Worm (Caenorhabditis elegans): ENCODE data around the gene sgca-1.

- no peak for TF ChIP-seq jun-1 (tag; optimal IDR thresholded peaks at IDR 0.05)
- TF ChIP-seq hlh-4 (tag; optimal IDR thresholded peaks at IDR 0.05): no peak
- TF ChIP-seq swsn-7 (tag; optimal IDR thresholded peaks at IDR 0.05): no peak
- TF ChIP-seq unc-86 (tag; optimal IDR thresholded peaks at IDR 0.05): no peak
- no peak for TF ChIP-seq sptf-1 (tag; optimal IDR thresholded peaks at IDR 0.05)
- TF ChIP-seq fkh-10 (GFP tag; optimal IDR thresholded peaks at IDR 0.05): no peak
- no peak for TF ChIP-seq fkh-4 (tag; optimal IDR thresholded peaks at IDR 0.05; ENCODE audit: borderline replicate concordance)
- TF ChIP-seq nhr-28 (tag; optimal IDR thresholded peaks at IDR 0.05): no peak
Measured at ce11 chrX:6805427-6805826, 16.1 kb upstream of the sgca-1 start.

All from whole organism, L1 larva.